Worm (Caenorhabditis elegans) whole organism, mixed stage, embryonic: ENCODE measurements around the gene T22B7.8.

Source experiments
- elt-3 ChIP-seq: fragments of 150-350 bp; optimal IDR thresholded peaks from 2 replicates; lab custom pipeline; 2014; ENCODE audit warnings: missing biosample characterization, missing genetic modification characterization
- unc-62 ChIP-seq: fragments of 150-350 bp; optimal IDR thresholded peaks from 2 replicates; lab custom pipeline; 2014; ENCODE audit warnings: missing biosample characterization, missing genetic modification reagents, missing genetic modification characterization

- TF ChIP-seq elt-3 (tag; lab: Kevin White, UChicago) (no peak), unc-62 (GFP tag; lab: Kevin White, UChicago) (no peak)
Measured at ce11 chrX:5644112-5644511, 12.4 kb downstream of the T22B7.8 start.
